Worm (Caenorhabditis elegans) whole organism, late embryonic: ENCODE results near the gene cytb-5.1.

Experiments
- C08G9.2 ChIP-seq: sonication (generic microtip); optimal IDR thresholded peaks from 2 replicates; lab custom pipeline; 2016; ENCODE audit warnings: mild to moderate bottlenecking, missing genetic modification characterization, moderate library complexity, missing compliant biosample characterization
- Y22D7AL.16 ChIP-seq: sonication (generic microtip); optimal IDR thresholded peaks from 2 replicates; lab custom pipeline; 2016; ENCODE audit warnings: missing genetic modification characterization, missing compliant biosample characterization
- ama-1 ChIP-seq: fragments of 150-350 bp; optimal IDR thresholded peaks from 2 replicates; lab custom pipeline; 2014
- ceh-22 ChIP-seq: sonication (generic microtip); optimal IDR thresholded peaks from 2 replicates; lab custom pipeline; 2017; ENCODE audit warnings: missing biosample characterization, missing genetic modification characterization
- ceh-31 ChIP-seq: sonication (generic microtip); optimal IDR thresholded peaks from 2 replicates; lab custom pipeline; 2016; ENCODE audit warnings: missing genetic modification characterization, missing compliant biosample characterization
- che-1 ChIP-seq: sonication (generic microtip); optimal IDR thresholded peaks from 2 replicates; lab custom pipeline; 2016; ENCODE audit warnings: mild to moderate bottlenecking, missing genetic modification characterization, missing compliant biosample characterization
- fkh-10 ChIP-seq: fragments of 150-350 bp; optimal IDR thresholded peaks from 2 replicates; lab custom pipeline; 2014; ENCODE audit warnings: missing biosample characterization, missing genetic modification reagents, missing genetic modification characterization
- fkh-6 ChIP-seq: sonication (generic microtip); optimal IDR thresholded peaks from 2 replicates; lab custom pipeline; 2016; ENCODE audit warnings: missing genetic modification characterization, missing compliant biosample characterization
- lin-11 ChIP-seq: fragments of 200-800 bp; sonication (Bioruptor generic); optimal IDR thresholded peaks from 2 replicates; lab custom pipeline; 2018; ENCODE audit warnings: mild to moderate bottlenecking, missing genetic modification characterization, missing compliant biosample characterization
- sdc-2 ChIP-seq: sonication (generic microtip); optimal IDR thresholded peaks from 2 replicates; lab custom pipeline; 2016; ENCODE audit warnings: missing genotype, missing genetic modification characterization, missing compliant biosample characterization
- tbx-2 ChIP-seq: sonication (generic microtip); optimal IDR thresholded peaks from 2 replicates; lab custom pipeline; 2016; ENCODE audit warnings: missing genetic modification characterization, missing compliant biosample characterization
- unc-3 ChIP-seq, 2 experiments: fragments of 200-800 bp in 1 of 2; sonication (Bioruptor generic) in 1 of 2; sonication (generic microtip) in 1 of 2; conservative IDR thresholded peaks in 1 of 2; optimal IDR thresholded peaks in 1 of 2; 2 replicates each; pipeline versions ENCODE4 v1.3.6 to Lab custom; 2016 to 2022; ENCODE audit warnings: missing compliant biosample characterization in 2 of 2, missing genetic modification characterization in 2 of 2, missing genetic modification reagents in 1 of 2

DNA sequence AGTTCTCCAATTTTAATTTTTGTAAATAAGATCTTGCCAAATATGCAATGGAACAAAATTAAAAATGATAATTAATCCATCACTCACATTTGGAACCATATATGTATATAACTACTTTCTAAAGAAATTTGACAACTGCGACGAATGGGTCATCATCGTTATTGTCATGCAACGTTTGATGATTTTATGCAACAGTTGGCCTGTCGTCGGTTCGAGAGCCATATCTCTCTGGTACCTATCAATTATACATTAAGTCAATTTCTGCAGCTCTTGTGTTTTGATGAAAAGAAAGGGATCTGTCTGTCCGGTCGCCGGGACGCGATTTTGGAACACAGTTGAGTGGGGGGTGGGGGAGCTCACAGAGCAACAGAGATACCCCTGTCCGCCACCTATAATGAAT is 37.6 kb downstream of the cytb-5.1 start:
- TF ChIP-seq unc-3 (GFP tag; conservative IDR thresholded peaks at IDR 0.05; lab: Robert Waterston, UW) = no peak
- TF ChIP-seq unc-3 (tag; optimal IDR thresholded peaks at IDR 0.05; lab: Kevin White, UChicago) = no peak
- no peak for TF ChIP-seq ceh-31 (tag; lab: Kevin White, UChicago)
- TF ChIP-seq fkh-6 (tag; lab: Kevin White, UChicago) = no peak
- TF ChIP-seq ama-1 (lab: Kevin White, UChicago) = no peak
- no peak for TF ChIP-seq fkh-10 (GFP tag; lab: Kevin White, UChicago)
- no peak for TF ChIP-seq tbx-2 (tag; lab: Kevin White, UChicago)
- TF ChIP-seq sdc-2 (tag; lab: Kevin White, UChicago) = no peak
- no peak for TF ChIP-seq C08G9.2
- no peak for TF ChIP-seq ceh-22
- TF ChIP-seq che-1 (tag; lab: Kevin White, UChicago) = no peak
- TF ChIP-seq Y22D7AL.16 = no peak
- TF ChIP-seq lin-11 (tag; lab: Kevin White, UChicago) = no peak
